Fruit fly (Drosophila melanogaster): ENCODE measurements around the gene CG4577.

Gene CG4577

DNA sequence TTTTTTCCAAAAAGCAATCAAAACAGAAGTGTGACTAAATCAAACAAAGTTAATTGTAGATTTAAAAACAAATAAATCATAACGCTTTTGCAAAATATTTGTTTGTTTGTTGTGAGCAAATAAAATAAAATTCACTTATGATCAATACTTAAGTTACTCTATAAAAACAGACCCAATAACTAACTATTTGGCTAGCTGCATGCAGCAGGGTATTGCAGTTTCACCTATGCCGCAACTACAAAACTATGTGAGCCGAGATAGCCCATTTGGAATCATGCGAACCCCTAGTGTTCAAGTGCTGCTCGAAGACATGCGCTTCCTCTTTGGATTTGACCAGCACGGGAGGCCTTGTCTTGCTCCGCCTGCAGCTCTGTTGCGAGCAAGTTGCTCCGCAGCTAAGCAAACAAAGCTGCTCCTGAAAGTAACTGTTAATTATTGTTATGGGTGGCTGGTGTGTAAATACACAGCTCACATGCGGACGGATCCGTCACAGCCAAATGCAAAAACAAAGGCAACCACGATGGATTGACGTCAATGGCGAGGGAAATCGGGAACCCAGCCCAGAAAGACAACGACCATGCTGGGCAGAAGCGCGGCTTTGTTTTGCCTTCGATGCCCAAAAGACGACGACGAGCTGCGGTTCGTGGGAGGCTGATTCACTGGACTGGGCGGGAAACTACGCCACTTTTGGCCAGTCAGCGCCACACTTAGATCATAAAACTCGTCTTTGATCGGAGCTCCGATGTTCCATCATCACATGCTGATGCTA is 12.4 kb upstream of the CG4577 start:
- TF ChIP-seq CG8478 (optimal IDR thresholded peaks at IDR 0.05) = no peak
- no peak for TF ChIP-seq CTCF (optimal IDR thresholded peaks at IDR 0.05)

DNA sequence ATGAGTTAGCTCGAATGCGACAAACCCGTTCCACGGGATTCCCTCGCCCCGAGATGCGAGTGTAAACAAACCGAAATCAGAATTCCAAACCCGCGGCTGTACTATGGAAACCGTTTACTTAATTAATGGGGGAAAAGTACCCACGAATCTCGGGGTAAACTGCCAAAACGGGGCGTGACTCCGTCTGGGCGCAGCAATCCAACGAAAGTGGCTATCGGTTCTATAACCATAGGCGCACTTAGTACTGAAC is 11.9 kb upstream of the CG4577 start:
- no peak for TF ChIP-seq CG8478 (optimal IDR thresholded peaks at IDR 0.05)
- TF ChIP-seq CTCF (optimal IDR thresholded peaks at IDR 0.05) = no peak

DNA sequence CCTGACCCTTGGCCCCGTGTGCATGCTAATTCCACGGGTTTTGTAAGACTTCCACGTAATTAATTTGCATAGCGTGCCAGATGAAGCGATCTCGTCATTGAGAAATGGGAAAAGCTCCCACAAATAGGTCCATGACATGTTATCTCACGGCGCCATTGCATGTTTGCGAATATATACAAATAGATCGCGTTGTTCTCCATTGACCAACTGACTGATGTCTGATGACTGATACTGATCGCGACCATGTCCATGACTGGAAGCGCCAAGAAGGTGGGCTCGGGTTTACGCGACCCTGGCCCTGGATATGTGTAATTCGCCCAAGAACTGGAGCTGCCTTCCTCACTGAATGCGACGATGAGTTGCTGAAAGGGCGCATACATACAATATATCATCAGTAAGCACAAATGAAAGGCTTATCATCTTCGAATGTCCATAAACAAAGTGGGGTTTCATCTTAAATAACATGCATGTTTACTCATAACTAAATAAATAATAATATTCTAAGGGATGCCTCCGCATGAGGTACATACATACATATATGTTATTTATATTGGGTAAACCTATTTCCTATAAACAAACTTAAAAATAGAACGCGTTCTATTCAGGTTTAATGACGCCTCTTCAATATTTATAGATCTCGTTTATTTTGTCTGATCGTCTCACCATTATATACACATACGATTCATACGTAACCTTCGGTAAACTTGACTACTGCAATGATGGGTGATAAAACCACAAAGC is 11.2 kb upstream of the CG4577 start:
- TF ChIP-seq CG8478 (optimal IDR thresholded peaks at IDR 0.05) (no peak), CTCF (optimal IDR thresholded peaks at IDR 0.05) (no peak)

DNA sequence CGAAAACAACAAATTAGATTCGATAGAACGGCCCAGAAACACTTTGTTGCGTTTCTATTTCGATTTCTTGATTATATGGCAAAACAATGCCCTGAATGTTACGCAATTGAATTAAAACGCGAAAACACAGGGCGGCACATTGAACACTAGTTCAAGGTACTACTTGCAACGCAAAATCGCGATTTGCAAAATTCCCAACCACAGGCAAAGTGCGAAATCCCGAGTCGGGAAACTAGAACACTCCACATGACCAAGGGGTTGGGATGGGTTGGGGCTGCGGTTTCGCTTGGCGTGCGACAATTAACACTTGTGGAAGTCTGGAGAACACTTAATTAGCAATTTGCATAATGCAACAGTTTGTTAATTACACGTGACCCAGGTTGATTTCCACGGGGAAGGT is 10.2 kb upstream of the CG4577 start:
- TF ChIP-seq CTCF (optimal IDR thresholded peaks at IDR 0.05) (no peak), CG8478 (optimal IDR thresholded peaks at IDR 0.05) (no peak)

DNA sequence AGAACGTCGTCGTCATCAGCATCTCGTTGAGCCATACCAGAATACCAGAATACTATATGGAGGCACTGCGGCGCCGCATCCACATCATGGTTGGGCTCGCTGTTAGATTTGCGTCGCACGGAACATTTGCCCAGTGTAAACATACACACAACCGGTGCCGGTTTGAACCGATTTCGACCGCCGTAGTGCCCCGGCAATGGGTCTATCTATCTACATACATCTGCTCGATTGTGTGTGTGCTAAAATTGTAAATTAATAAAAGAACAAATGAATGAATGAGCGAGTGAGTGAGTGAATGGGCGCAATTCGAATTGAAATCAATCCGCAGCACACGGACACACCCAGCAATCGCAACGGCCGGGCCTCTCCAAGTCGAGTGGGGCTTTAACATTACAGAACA is 9.1 kb upstream of the CG4577 start:
- TF ChIP-seq CTCF (optimal IDR thresholded peaks at IDR 0.05) = no peak
- TF ChIP-seq CG8478 (optimal IDR thresholded peaks at IDR 0.05) = no peak

DNA sequence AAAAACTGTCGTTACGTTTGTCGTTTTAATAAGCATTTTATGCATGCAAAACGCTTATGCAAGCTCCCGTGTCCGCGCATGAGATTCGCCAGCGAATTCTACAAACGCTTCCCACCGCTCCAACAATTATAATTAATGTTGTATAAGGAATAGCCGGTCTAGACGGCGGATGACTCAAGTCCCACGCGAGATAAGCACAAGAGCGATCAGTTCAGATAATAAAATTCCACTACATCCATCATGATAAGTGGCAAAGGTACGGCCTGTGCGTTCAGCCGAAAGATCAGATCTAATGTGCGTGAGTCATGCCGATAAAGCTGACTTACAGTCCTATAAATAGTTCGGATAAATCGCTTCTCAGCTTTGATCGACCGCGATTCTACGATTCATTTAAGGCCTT is 8.0 kb upstream of the CG4577 start:
- TF ChIP-seq CTCF (optimal IDR thresholded peaks at IDR 0.05) (no peak), CG8478 (optimal IDR thresholded peaks at IDR 0.05) (no peak)

DNA sequence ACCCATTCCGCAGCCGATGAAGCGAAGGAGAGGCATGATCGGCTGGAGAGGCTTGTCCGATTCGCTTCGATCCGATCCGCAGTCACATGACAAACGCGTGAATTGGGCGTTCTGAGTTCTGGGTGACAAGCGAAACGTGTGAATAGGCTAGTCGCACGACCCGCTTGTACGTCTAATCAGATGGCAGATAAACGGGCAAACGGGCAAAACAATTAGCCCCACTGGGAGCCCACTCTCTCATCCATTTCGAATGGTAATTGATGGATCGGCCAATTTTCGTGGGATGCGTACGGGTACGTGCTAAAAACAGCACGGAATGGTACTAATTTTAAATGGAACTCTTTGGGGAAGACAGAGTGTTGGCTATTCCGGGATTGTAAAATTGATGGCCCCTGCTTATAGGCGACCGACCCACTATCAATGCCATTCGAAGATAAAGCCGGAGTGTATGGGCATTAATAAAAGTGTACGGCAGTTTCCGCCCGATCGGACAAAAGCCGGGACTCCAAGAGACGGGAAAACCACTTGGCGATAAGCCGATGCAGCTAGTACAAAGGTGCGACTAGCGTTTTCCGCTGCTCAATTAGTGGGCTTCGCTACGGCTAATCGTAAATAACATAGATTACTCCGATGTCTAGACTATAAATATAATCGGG is 6.9 kb upstream of the CG4577 start:
- TF ChIP-seq CTCF (optimal IDR thresholded peaks at IDR 0.05) (no peak), CG8478 (optimal IDR thresholded peaks at IDR 0.05) (no peak)

DNA sequence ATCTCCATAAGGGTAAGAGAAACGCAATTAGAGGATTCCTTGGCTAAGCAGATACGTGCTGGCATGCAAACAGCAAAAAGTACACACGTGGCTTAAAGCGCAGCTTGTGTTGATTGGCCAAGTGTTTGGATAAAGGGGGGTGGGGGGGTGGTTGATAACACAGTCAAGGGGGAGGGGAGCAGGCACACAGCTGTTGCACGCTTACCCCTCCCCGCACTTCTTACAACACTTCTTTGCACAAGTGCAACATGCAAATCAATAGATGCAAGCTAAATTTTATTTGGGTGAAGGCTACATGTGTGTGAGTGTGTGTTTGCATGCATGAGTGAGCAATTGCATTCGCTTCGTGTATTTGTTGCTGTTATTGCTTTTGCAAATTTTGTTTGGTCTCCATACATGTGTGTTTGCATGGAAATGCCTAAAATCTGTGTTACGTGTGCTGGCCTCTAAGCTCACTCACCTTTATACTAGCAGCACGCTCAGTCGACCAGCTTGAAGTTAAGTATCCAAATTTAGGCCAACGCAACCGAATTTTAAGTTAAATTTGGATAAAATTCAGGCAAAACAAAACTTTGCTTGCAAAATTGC is 6.1 kb upstream of the CG4577 start:
- no peak for TF ChIP-seq CTCF (optimal IDR thresholded peaks at IDR 0.05)
- TF ChIP-seq CG8478 (optimal IDR thresholded peaks at IDR 0.05) = no peak

DNA sequence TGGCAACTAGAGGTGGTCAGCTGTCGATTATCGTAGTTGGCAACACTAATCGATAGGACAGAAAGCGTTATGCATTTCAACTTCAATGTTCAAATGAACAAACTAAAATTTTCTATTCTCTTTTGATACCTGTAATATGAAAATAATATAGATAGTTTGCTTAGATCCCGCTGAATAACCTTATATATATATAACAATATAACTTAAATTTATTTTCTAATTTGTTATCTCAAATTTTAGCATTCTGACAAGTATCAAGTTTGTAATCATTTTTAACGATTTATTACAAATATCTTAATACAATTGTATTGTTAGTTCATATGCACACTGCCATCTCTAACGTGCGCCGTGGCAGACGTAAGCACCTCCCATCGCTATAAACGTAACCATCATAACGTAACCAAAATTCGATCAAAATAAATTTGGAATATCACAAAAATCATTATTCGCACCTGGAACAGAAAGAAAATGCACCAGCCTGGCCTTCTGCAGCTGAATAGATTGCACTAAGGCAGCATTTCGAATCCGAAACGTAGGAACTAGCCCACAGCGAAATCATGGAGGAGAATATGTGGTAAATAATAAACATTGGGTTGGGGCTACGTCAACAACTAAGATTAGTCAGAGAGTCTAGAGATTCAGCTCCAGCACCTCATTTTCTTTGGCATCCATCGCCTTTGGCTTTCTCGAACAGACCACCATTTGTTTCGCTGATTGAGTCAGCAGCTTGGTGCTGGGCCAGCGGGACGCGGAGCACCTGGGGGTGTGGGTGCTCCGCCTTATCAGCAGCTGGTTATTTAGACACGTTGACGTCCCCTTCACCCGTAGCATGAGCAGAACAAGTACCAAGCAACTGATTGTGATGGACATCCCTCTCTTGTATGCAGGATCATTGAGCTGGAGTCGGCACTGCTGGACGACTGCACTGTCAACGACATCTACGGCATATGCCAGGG is 5.3 kb upstream of the CG4577 start, which contains the start of the genes Pino and TBC1D23:
Gene Pino, minus strand, starts transcription at position 22 of the 956 bp plus-strand sequence.
Gene TBC1D23, plus strand, starts transcription at position 385 of the 956 bp plus-strand sequence.
- TF ChIP-seq CG8478 (optimal IDR thresholded peaks at IDR 0.05) = no peak
- TF ChIP-seq CTCF (optimal IDR thresholded peaks at IDR 0.05) = no peak

DNA sequence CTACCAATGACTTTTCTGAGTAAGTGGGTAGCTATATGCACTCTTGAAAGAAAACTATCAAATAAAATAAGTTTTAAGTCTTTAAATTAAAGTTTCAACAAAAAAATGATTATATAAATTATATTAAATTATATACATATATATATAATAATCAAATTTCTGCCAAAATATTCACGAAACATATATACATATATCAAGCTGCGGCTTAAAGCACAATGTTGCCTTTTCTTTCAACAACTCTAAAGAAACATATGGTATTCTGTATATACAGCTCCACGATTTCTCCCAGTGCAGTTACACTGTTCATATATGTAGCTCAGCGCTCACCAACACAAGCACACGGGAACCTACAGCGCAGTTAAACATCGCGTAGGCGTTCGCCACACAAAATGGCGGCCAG is 1.0 kb downstream of the CG4577 start:
- no peak for TF ChIP-seq CG8478 (optimal IDR thresholded peaks at IDR 0.05)
- no peak for TF ChIP-seq CTCF (optimal IDR thresholded peaks at IDR 0.05)

DNA sequence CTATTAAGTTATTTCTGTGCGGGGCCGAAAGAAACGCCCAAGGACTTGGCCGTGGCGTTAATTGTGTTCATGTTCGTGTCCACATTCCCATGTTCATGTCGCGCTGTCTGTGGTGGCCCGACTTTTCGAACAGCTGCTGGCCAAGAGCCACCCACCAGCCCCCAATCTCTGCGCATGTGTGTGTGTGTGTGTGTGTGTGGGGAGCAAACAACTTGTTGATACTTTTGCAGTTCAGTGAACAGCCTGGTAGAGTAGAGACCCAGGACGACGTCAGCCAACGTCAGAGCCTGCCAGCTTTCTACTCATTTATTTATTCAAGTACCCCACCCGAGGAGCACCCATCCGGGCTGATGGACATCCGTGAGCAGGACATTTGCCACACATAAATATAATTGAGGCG is 2.5 kb downstream of the CG4577 start:
- TF ChIP-seq CG8478 (optimal IDR thresholded peaks at IDR 0.05) (no peak), CTCF (optimal IDR thresholded peaks at IDR 0.05) (no peak)

DNA sequence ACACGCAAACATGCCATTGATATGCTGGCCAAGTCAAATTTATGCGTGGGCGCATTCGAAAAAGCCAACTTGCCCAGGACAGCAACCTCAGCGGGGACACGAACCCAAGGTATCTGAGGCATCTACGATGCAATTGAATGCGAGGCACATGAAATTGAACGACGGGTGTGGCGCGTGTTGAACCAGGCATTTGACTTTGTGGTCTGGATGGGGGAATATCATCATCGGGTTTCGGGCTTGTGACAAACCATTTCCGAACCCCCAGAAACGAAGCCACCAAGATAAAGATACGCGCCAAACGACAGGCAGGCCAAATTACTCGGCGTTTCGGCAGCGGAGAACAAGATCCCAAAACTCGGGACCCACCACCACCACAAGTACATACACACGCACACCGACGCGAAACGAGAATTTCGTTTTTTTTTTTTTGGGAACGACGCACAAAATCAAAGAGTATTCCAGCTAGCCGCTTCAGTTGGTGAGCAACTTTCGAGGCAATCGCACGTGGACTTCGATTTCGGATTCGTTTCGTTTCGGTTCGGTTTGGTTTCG is 8.3 kb downstream of the CG4577 start, which contains the start of gene MFS3:
Gene MFS3, plus strand, starts transcription at position 472 of the 552 bp plus-strand sequence.
- TF ChIP-seq CTCF (optimal IDR thresholded peaks at IDR 0.05) (peak; percentile 66 to 68), CG8478 (optimal IDR thresholded peaks at IDR 0.05) (no peak)

DNA sequence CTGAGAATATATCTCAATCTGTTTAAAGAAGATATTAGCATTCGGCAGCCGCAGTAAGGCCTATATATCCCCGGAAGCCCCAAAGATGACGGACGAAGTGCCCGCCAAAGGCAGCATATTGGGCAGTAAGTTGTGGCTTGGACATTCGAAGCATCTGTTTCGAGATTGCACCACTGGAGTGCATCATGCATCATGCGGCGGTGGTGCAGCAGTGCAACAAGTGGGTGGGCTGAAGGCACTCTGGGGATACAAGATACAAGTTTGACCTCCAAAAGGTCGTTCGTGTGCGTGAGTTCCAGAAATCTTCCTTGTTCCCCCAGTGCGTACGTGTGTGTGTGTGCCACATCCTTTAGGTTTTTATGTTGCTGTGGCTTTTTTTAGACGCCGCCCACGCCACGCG is 8.8 kb downstream of the CG4577 start:
- no peak for TF ChIP-seq CTCF (optimal IDR thresholded peaks at IDR 0.05)
- no peak for TF ChIP-seq CG8478 (optimal IDR thresholded peaks at IDR 0.05)
